Worm (Caenorhabditis elegans) whole organism, mixed stage, embryonic: ENCODE data around the gene F28A10.4.
"Not testable (repeated sequence)": the region's sequence is repeated elsewhere in the genome, so short reads cannot be mapped to it uniquely, and the experiment has no call there.

ENCODE experiments used
- M03D4.4 ChIP-seq: sonication (generic microtip); optimal IDR thresholded peaks from 2 replicates; lab custom pipeline; 2017; ENCODE audit warnings: mild to moderate bottlenecking, missing genetic modification characterization, missing compliant biosample characterization
- bed-3 ChIP-seq: fragments of 200-800 bp; sonication (Bioruptor generic); optimal IDR thresholded peaks from 3 replicates; lab custom pipeline; 2018; ENCODE audit warnings: mild to moderate bottlenecking, missing genetic modification characterization, moderate library complexity, missing compliant biosample characterization
- blmp-1 ChIP-seq: fragments of 150-350 bp; optimal IDR thresholded peaks from 2 replicates; lab custom pipeline; 2014; ENCODE audit warnings: missing biosample characterization, missing genetic modification characterization
- ceh-39 ChIP-seq: fragments of 150-350 bp; optimal IDR thresholded peaks from 2 replicates; lab custom pipeline; 2014; ENCODE audit warnings: missing biosample characterization, missing genetic modification characterization
- ceh-43 ChIP-seq: fragments of 200-800 bp; sonication (Bioruptor generic); optimal IDR thresholded peaks from 2 replicates; lab custom pipeline; 2018; ENCODE audit warnings: mild to moderate bottlenecking, missing genetic modification characterization, moderate library complexity, missing compliant biosample characterization
- ceh-83 ChIP-seq: fragments of 200-800 bp; sonication (Bioruptor generic); optimal IDR thresholded peaks from 2 replicates; lab custom pipeline; 2018; ENCODE audit warnings: mild to moderate bottlenecking, missing genetic modification characterization, missing compliant biosample characterization
- cnd-1 ChIP-seq: fragments of 200-800 bp; sonication (Bioruptor generic); optimal IDR thresholded peaks from 2 replicates; lab custom pipeline; 2018; ENCODE audit warnings: mild to moderate bottlenecking, missing genetic modification characterization, missing compliant biosample characterization
- drap-1 ChIP-seq: fragments of 200-800 bp; sonication (Bioruptor generic); optimal IDR thresholded peaks from 3 replicates; lab custom pipeline; 2018; ENCODE audit warnings: mild to moderate bottlenecking, missing genetic modification characterization, missing compliant biosample characterization
- elt-1 ChIP-seq: sonication (generic microtip); optimal IDR thresholded peaks from 2 replicates; lab custom pipeline; 2017; ENCODE audit warnings: missing genetic modification characterization, mild to moderate bottlenecking, missing compliant biosample characterization, antibody characterized with exemption, moderate library complexity, borderline replicate concordance; ENCODE audit not compliant: insufficient read depth
- elt-3 ChIP-seq: fragments of 150-350 bp; optimal IDR thresholded peaks from 2 replicates; lab custom pipeline; 2014; ENCODE audit warnings: missing biosample characterization, missing genetic modification characterization
- flh-1 ChIP-seq: fragments of 200-800 bp; sonication (Bioruptor generic); optimal IDR thresholded peaks from 2 replicates; lab custom pipeline; 2018; ENCODE audit warnings: mild to moderate bottlenecking, missing genetic modification characterization, moderate library complexity, missing compliant biosample characterization
- ham-2 ChIP-seq: fragments of 200-800 bp; sonication (Bioruptor generic); optimal IDR thresholded peaks from 2 replicates; lab custom pipeline; 2018; ENCODE audit warnings: mild to moderate bottlenecking, missing genetic modification characterization, missing compliant biosample characterization
- hlh-1 ChIP-seq: fragments of 150-350 bp; optimal IDR thresholded peaks from 2 replicates; lab custom pipeline; 2014; ENCODE audit warnings: missing biosample characterization, missing genetic modification reagents, missing genetic modification characterization
- lin-13 ChIP-seq: fragments of 150-350 bp; optimal IDR thresholded peaks from 2 replicates; lab custom pipeline; 2014; ENCODE audit warnings: missing biosample characterization, missing genetic modification characterization
- lsy-2 ChIP-seq: fragments of 150-350 bp; optimal IDR thresholded peaks from 2 replicates; lab custom pipeline; 2014; ENCODE audit warnings: missing biosample characterization, missing genetic modification characterization
- mab-5 ChIP-seq: fragments of 150-350 bp; optimal IDR thresholded peaks from 2 replicates; lab custom pipeline; 2014; ENCODE audit warnings: missing biosample characterization, missing genetic modification characterization
- mep-1 ChIP-seq: fragments of 150-350 bp; optimal IDR thresholded peaks from 2 replicates; lab custom pipeline; 2017; ENCODE audit warnings: missing biosample characterization, missing genetic modification reagents, missing genetic modification characterization, inconsistent platforms
- mls-2 ChIP-seq: sonication (generic microtip); optimal IDR thresholded peaks from 2 replicates; lab custom pipeline; 2016; ENCODE audit warnings: mild to moderate bottlenecking, missing genetic modification characterization, moderate library complexity, missing compliant biosample characterization
- nhr-12 ChIP-seq: fragments of 150-350 bp; optimal IDR thresholded peaks from 2 replicates; lab custom pipeline; 2014; ENCODE audit warnings: missing biosample characterization, missing genetic modification characterization
- nhr-2 ChIP-seq: fragments of 150-350 bp; optimal IDR thresholded peaks from 2 replicates; lab custom pipeline; 2014; ENCODE audit warnings: missing biosample characterization, missing genetic modification characterization
- nhr-28 ChIP-seq: fragments of 150-350 bp; optimal IDR thresholded peaks from 2 replicates; lab custom pipeline; 2014; ENCODE audit warnings: missing biosample characterization, missing genetic modification characterization
- pha-4 ChIP-seq: fragments of 150-350 bp; optimal IDR thresholded peaks from 2 replicates; lab custom pipeline; 2018; ENCODE audit warnings: missing biosample characterization, missing genetic modification reagents, missing genetic modification characterization
- sem-2 ChIP-seq: fragments of 200-800 bp; sonication (Bioruptor generic); optimal IDR thresholded peaks from 2 replicates; lab custom pipeline; 2018; ENCODE audit warnings: mild to moderate bottlenecking, missing genetic modification characterization, missing compliant biosample characterization
- snpc-4 ChIP-seq: fragments of 150-350 bp; optimal IDR thresholded peaks from 2 replicates; lab custom pipeline; 2014; ENCODE audit warnings: missing biosample characterization, missing genetic modification characterization
- sptf-1 ChIP-seq: sonication (generic microtip); optimal IDR thresholded peaks from 2 replicates; lab custom pipeline; 2017; ENCODE audit warnings: mild to moderate bottlenecking, missing genetic modification characterization, moderate library complexity, missing compliant biosample characterization
- tbx-8 ChIP-seq: fragments of 200-800 bp; sonication (Bioruptor generic); optimal IDR thresholded peaks from 2 replicates; lab custom pipeline; 2018; ENCODE audit warnings: mild to moderate bottlenecking, missing genetic modification characterization, moderate library complexity, missing compliant biosample characterization
- unc-120 ChIP-seq: sonication (generic microtip); optimal IDR thresholded peaks from 2 replicates; lab custom pipeline; 2017; ENCODE audit warnings: missing genetic modification characterization, missing compliant biosample characterization; ENCODE audit not compliant: poor library complexity, severe bottlenecking
- unc-39 ChIP-seq: fragments of 150-350 bp; optimal IDR thresholded peaks from 2 replicates; lab custom pipeline; 2014; ENCODE audit warnings: missing biosample characterization, missing genetic modification characterization
- unc-62 ChIP-seq: fragments of 150-350 bp; optimal IDR thresholded peaks from 2 replicates; lab custom pipeline; 2014; ENCODE audit warnings: missing biosample characterization, missing genetic modification reagents, missing genetic modification characterization
- zip-8 ChIP-seq: fragments of 150-350 bp; optimal IDR thresholded peaks from 2 replicates; lab custom pipeline; 2014; ENCODE audit warnings: missing biosample characterization, missing genetic modification characterization

F28A10.4 gene

DNA sequence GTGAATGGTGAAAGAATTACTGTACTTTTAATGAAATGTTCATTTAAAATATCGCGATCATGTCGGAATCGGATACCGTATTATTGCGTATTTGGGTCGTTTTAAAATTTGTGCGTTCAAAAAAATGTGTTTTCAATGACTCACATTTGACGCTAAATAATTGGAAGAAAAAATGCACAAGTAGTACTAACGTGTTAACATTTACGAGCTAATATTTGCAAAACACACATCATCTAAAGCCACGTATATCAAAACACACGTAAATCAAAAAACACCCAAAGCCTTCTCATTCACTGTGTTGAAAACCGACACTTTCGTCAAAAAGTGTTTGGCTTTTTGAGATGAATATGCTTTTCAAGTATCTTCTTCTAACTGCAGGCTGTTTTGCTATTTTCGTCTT, 18.6 kb upstream of the F28A10.4 start, which contains the start of gene F28A10.1:
F28A10.1 (plus strand) TSS at position 301 of the 400 bp plus-strand sequence.
- TF ChIP-seq ceh-39 (no peak), nhr-12 (tag; lab: Kevin White, UChicago) (no peak), sem-2 (GFP tag; lab: Kevin White, UChicago) (no peak), cnd-1 (no peak), blmp-1 (tag; lab: Kevin White, UChicago) (no peak)

ce11 chrII:838414-838813, 5.7 kb upstream of the F28A10.4 start, which contains the start of gene F28A10.8:
Gene F28A10.8 (minus strand): TSS chrII:838514.
- TF ChIP-seq flh-1 (GFP tag; lab: Kevin White, UChicago): no peak
- TF ChIP-seq M03D4.4 (tag; lab: Kevin White, UChicago): no peak
- TF ChIP-seq mep-1 (tag; lab: Kevin White, UChicago): no peak
- TF ChIP-seq cnd-1: no peak
- no peak for TF ChIP-seq drap-1
- TF ChIP-seq ceh-43 (GFP tag; lab: Kevin White, UChicago): no peak
- no peak for TF ChIP-seq unc-62 (GFP tag; lab: Kevin White, UChicago)
- no peak for TF ChIP-seq sptf-1 (tag; lab: Kevin White, UChicago)
- TF ChIP-seq bed-3 (GFP tag; lab: Kevin White, UChicago): no peak
- TF ChIP-seq ceh-39: no peak
- TF ChIP-seq hlh-1 (tag; lab: Kevin White, UChicago): no peak

ce11 chrII:840131-840530, 3.9 kb upstream of the F28A10.4 start, which contains the start of gene clc-33:
Gene clc-33 (plus strand): TSS chrII:840431.
- TF ChIP-seq sptf-1 (tag; lab: Kevin White, UChicago): no peak
- no peak for TF ChIP-seq elt-1 (tag; lab: Kevin White, UChicago)
- no peak for TF ChIP-seq elt-3 (tag; lab: Kevin White, UChicago)
- TF ChIP-seq mab-5 (tag; lab: Kevin White, UChicago): no peak

DNA sequence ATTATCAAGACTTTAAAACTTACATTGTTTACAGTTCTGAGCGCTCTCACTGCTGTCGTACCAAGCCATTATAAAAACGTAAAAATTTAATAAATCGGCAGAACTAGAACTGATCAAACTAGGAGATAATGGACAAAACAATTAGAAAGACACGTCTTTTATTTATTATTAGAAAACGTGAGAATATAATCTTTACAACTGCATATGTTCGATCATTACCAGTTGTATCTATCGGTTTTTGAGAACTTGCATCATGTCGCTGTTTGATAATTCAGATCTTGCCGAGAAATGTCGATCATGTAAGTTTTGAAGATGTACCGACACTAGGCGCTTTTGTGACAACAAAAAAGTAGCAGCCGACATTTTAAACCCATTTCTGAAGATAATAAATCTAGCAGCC, 1.5 kb downstream of the F28A10.4 start, which contains the start of gene F28A10.7:
F28A10.7 (minus strand) TSS at position 101 of the 400 bp plus-strand sequence.
- TF ChIP-seq lin-13 (no peak), mab-5 (tag; lab: Kevin White, UChicago) (no peak), blmp-1 (tag; lab: Kevin White, UChicago) (no peak), elt-3 (tag; lab: Kevin White, UChicago) (no peak), M03D4.4 (tag; lab: Kevin White, UChicago) (no peak), nhr-28 (tag; lab: Kevin White, UChicago) (no peak), ceh-43 (GFP tag; lab: Kevin White, UChicago) (no peak), zip-8 (tag; lab: Kevin White, UChicago) (no peak), nhr-12 (tag; lab: Kevin White, UChicago) (no peak), snpc-4 (no peak), mls-2 (tag; lab: Kevin White, UChicago) (no peak), unc-62 (GFP tag; lab: Kevin White, UChicago) (no peak), flh-1 (GFP tag; lab: Kevin White, UChicago) (no peak)

DNA sequence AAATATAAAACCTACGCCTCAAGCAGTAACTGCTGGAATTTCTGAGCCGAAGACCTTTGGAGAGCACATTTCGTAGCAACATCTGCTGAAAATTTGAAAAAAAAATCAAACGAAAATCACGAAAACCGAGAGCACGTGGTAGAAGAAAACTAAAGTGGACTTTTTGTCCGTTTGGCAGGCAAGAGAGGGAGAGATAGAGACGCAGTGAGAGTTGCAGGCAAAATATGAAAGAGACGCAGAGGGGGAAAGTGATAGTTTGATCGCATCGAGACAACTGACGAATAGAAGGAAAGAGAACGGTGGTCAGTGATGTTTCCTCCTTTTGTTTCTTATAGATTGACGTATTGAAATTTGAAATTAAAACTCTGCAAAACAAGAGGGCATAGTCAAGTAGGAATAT, 4.4 kb downstream of the F28A10.4 start, which contains the start of the genes acdh-9 and F28A10.13:
acdh-9 (minus strand) TSS at position 85 of the 400 bp plus-strand sequence.
F28A10.13 (plus strand) TSS at position 294 of the 400 bp plus-strand sequence.
- TF ChIP-seq tbx-8 (no peak), nhr-12 (tag; lab: Kevin White, UChicago) (no peak), unc-62 (GFP tag; lab: Kevin White, UChicago) (peak; percentile 70), unc-120 (tag; lab: Kevin White, UChicago) (peak; percentile 2), mep-1 (tag; lab: Kevin White, UChicago) (peak; percentile 3), hlh-1 (tag; lab: Kevin White, UChicago) (peak; percentile 93)
- TF ChIP-seq, all 35 proteins: peak for 4

DNA sequence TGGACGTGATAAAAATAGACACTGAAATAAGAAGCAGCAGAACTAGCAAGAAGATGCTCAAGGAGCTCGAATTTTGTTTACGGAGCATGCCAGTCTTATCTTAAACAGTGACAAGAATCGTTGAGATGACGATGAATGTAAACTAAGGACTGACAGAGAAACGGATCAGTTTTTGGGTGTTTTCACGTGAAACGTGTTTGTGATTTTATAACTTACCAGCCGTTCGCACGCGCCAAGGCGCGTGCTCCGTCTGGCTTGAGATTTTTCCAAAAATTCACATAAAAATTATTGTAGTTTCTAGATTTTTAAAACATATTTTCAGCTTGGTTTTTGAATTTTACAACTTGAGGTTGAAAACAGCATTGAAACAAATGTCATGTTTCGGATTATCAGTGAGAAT, 6.5 kb downstream of the F28A10.4 start, which contains the start of gene F28A10.5:
F28A10.5 (minus strand) TSS at position 101 of the 400 bp plus-strand sequence.
- not testable (repeated sequence) for TF ChIP-seq elt-1 (tag; lab: Kevin White, UChicago); tbx-8; snpc-4

ce11 chrII:861564-861963, 17.5 kb downstream of the F28A10.4 start, which contains the start of gene Y46B2A.4:
Gene Y46B2A.4 (plus strand): TSS chrII:861864.
- TF ChIP-seq tbx-8 (no peak), ceh-83 (GFP tag; lab: Kevin White, UChicago) (no peak), snpc-4 (no peak), mls-2 (tag; lab: Kevin White, UChicago) (no peak), pha-4 (tag; lab: Kevin White, UChicago) (no peak), lin-13 (no peak), hlh-1 (tag; lab: Kevin White, UChicago) (no peak), ham-2 (GFP tag; lab: Kevin White, UChicago) (no peak), lsy-2 (tag; lab: Kevin White, UChicago) (no peak), flh-1 (GFP tag; lab: Kevin White, UChicago) (no peak), sem-2 (GFP tag; lab: Kevin White, UChicago) (no peak), nhr-2 (tag; lab: Kevin White, UChicago) (no peak), mab-5 (tag; lab: Kevin White, UChicago) (no peak), mep-1 (tag; lab: Kevin White, UChicago) (no peak), cnd-1 (no peak), unc-120 (tag; lab: Kevin White, UChicago) (no peak), unc-39 (tag; lab: Kevin White, UChicago) (no peak)
- TF ChIP-seq, all 35 proteins: peak for 0
